Fruit fly (Drosophila melanogaster) Kc167 (cell line): ENCODE measurements around the gene CG9782.

Experiments used
- Myc ChIP-seq: fragments of >200 bp; optimal IDR thresholded peaks from 2 replicates; lab custom pipeline; 2017; ENCODE audit warnings: missing external identifiers
- Sin3A ChIP-seq: fragments of >200 bp; optimal IDR thresholded peaks from 2 replicates; lab custom pipeline; 2018; ENCODE audit warnings: missing external identifiers
- h ChIP-seq: fragments of >200 bp; optimal IDR thresholded peaks from 3 replicates; lab custom pipeline; 2018; ENCODE audit warnings: missing external identifiers
- insv ChIP-seq: fragments of >200 bp; optimal IDR thresholded peaks from 3 replicates; lab custom pipeline; 2018; ENCODE audit warnings: missing external identifiers
- psq ChIP-seq: fragments of >200 bp; optimal IDR thresholded peaks from 2 replicates; lab custom pipeline; 2017; ENCODE audit warnings: missing external identifiers
- ttk ChIP-seq: sonication (Bioruptor generic); optimal IDR thresholded peaks from 2 replicates; lab custom pipeline; 2017; ENCODE audit warnings: missing external identifiers

CG9782 gene

dm6 chrX:16621462-16621861, at the start of gene CG9782:
TSS of gene CG9782 (minus strand) at chrX:16621589.
- TF ChIP-seq insv (lab: Kevin White, UChicago): no peak
- TF ChIP-seq psq (lab: Kevin White, UChicago): no peak
- no peak for TF ChIP-seq Sin3A (lab: Kevin White, UChicago)
- no peak for TF ChIP-seq h (lab: Kevin White, UChicago)
- TF ChIP-seq ttk (lab: Kevin White, UChicago): no peak
- TF ChIP-seq Myc (lab: Kevin White, UChicago): no peak

dm6 chrX:16670691-16671481, 49.5 kb upstream of the CG9782 start:
- TF ChIP-seq Sin3A (lab: Kevin White, UChicago): no peak
- TF ChIP-seq Myc (lab: Kevin White, UChicago): no peak
- no peak for TF ChIP-seq insv (lab: Kevin White, UChicago)
- no peak for TF ChIP-seq ttk (lab: Kevin White, UChicago)

dm6 chrX:16670262-16670661, 48.9 kb upstream of the CG9782 start:
- TF ChIP-seq ttk (lab: Kevin White, UChicago) (no peak), Myc (lab: Kevin White, UChicago) (no peak), insv (lab: Kevin White, UChicago) (no peak)

dm6 chrX:16669849-16670248, 48.5 kb upstream of the CG9782 start:
- TF ChIP-seq Myc (lab: Kevin White, UChicago) (no peak), h (lab: Kevin White, UChicago) (no peak), ttk (lab: Kevin White, UChicago) (no peak), psq (lab: Kevin White, UChicago) (no peak), insv (lab: Kevin White, UChicago) (no peak), Sin3A (lab: Kevin White, UChicago) (no peak)

dm6 chrX:16664405-16665064, 43.1 kb upstream of the CG9782 start, which contains the start of gene CG15865:
TSS of gene CG15865 (minus strand) at chrX:16664455.
- no peak for TF ChIP-seq psq (lab: Kevin White, UChicago)
- no peak for TF ChIP-seq insv (lab: Kevin White, UChicago)
- no peak for TF ChIP-seq Sin3A (lab: Kevin White, UChicago)
- TF ChIP-seq ttk (lab: Kevin White, UChicago): no peak
- no peak for TF ChIP-seq h (lab: Kevin White, UChicago)
- TF ChIP-seq Myc (lab: Kevin White, UChicago): no peak

- TF ChIP-seq Sin3A (lab: Kevin White, UChicago) (no peak), ttk (lab: Kevin White, UChicago) (no peak), psq (lab: Kevin White, UChicago) (no peak), insv (lab: Kevin White, UChicago) (no peak), Myc (lab: Kevin White, UChicago) (no peak), h (lab: Kevin White, UChicago) (no peak)
Observed at dm6 chrX:16660632-16661031, 39.2 kb upstream of the CG9782 start.

dm6 chrX:16655724-16656235, 34.4 kb upstream of the CG9782 start:
- TF ChIP-seq ttk (lab: Kevin White, UChicago) (no peak), Myc (lab: Kevin White, UChicago) (no peak), insv (lab: Kevin White, UChicago) (no peak), Sin3A (lab: Kevin White, UChicago) (no peak), h (lab: Kevin White, UChicago) (no peak), psq (lab: Kevin White, UChicago) (no peak)

dm6 chrX:16654931-16655409, 33.6 kb upstream of the CG9782 start, which contains the start of the genes Nemp and r:
TSS of gene Nemp (minus strand) at chrX:16655015.
TSS of gene r (plus strand) at chrX:16655359.
- TF ChIP-seq insv (lab: Kevin White, UChicago) (no peak), psq (lab: Kevin White, UChicago) (no peak), Myc (lab: Kevin White, UChicago) (no peak), Sin3A (lab: Kevin White, UChicago) (no peak), h (lab: Kevin White, UChicago) (no peak), ttk (lab: Kevin White, UChicago) (no peak)

dm6 chrX:16651625-16652024, 30.2 kb upstream of the CG9782 start:
- TF ChIP-seq h (lab: Kevin White, UChicago): no peak
- TF ChIP-seq insv (lab: Kevin White, UChicago): no peak
- no peak for TF ChIP-seq psq (lab: Kevin White, UChicago)
- TF ChIP-seq Myc (lab: Kevin White, UChicago): no peak
- no peak for TF ChIP-seq ttk (lab: Kevin White, UChicago)
- TF ChIP-seq Sin3A (lab: Kevin White, UChicago): no peak

- no peak for TF ChIP-seq Myc (lab: Kevin White, UChicago)
- TF ChIP-seq psq (lab: Kevin White, UChicago): no peak
- TF ChIP-seq h (lab: Kevin White, UChicago): no peak
- TF ChIP-seq insv (lab: Kevin White, UChicago): no peak
- no peak for TF ChIP-seq Sin3A (lab: Kevin White, UChicago)
- TF ChIP-seq ttk (lab: Kevin White, UChicago): no peak
Observed at dm6 chrX:16651098-16651497, 29.7 kb upstream of the CG9782 start, which contains the start of the genes CG32573 and CG42512. TSS of gene CG32573 (plus strand) at chrX:16651376. TSS of gene CG42512 (plus strand) at chrX:16651376.
